Worm (Caenorhabditis elegans): ENCODE data around the gene F13H10.3.
"Not testable (repeated sequence)": the region's sequence is repeated elsewhere in the genome, so short reads cannot be mapped to it uniquely, and the experiment has no call there.

The F13H10.3 gene

ce11 chrIV:11004273-11004672 is 11.5 kb downstream of the F13H10.3 start, which contains the start of gene F13H10.1:
Gene F13H10.1, plus strand, starts transcription at chrIV:11004573.
- no peak for TF ChIP-seq flt-1 (GFP tag; IDR thresholded peaks at IDR 0.05)

ce11 chrIV:11001614-11002013 is 14.1 kb downstream of the F13H10.3 start, which contains the start of gene F13H10.9:
Gene F13H10.9, plus strand, starts transcription at chrIV:11001914.
- TF ChIP-seq med-1 (GFP tag; optimal IDR thresholded peaks at IDR 0.05; ENCODE audit: insufficient read depth) = no peak
- no peak for TF ChIP-seq cog-1 (tag; optimal IDR thresholded peaks at IDR 0.05)
- no peak for TF ChIP-seq tab-1 (GFP tag; IDR thresholded peaks at IDR 0.05)
- no peak for TF ChIP-seq T22C8.4 (GFP tag; IDR thresholded peaks at IDR 0.05)
- no peak for TF ChIP-seq ztf-23 (GFP tag; IDR thresholded peaks at IDR 0.05)
- no peak for TF ChIP-seq flt-1 (GFP tag; IDR thresholded peaks at IDR 0.05)
- TF ChIP-seq ztf-29 (GFP tag; IDR thresholded peaks at IDR 0.05) = no peak
- TF ChIP-seq ref-1 (GFP tag; conservative IDR thresholded peaks at IDR 0.05) = no peak
- no peak for TF ChIP-seq klf-2 (GFP tag; conservative IDR thresholded peaks at IDR 0.05)

DNA sequence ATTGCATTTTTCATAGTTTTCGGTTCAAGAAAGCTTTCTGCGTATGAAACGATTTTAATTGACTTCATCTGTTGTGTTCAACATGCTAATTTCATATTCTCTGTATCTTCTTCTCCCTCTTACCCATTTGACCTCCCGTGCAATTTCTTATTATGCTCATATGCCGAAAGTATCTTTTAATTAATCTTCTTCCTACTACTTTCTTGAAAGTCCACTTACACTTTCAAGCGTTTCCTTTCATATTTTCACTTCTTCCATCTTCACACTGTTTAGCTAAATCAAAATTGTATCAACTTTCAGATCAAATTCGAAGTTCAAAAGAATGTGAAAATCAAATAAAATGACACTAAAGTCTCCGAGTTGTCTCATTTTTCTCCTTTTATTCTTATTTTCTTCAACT is 25.1 kb downstream of the F13H10.3 start, which contains the start of gene F13H10.5:
TSS of gene F13H10.5 (plus strand) at position 301 of the 400 bp plus-strand sequence.
- TF ChIP-seq ref-1 (GFP tag; conservative IDR thresholded peaks at IDR 0.05) (no peak), klf-2 (GFP tag; conservative IDR thresholded peaks at IDR 0.05) (no peak), cog-1 (tag; optimal IDR thresholded peaks at IDR 0.05) (no peak), T22C8.4 (GFP tag; IDR thresholded peaks at IDR 0.05) (no peak), tab-1 (GFP tag; IDR thresholded peaks at IDR 0.05) (no peak), ztf-23 (GFP tag; IDR thresholded peaks at IDR 0.05) (no peak), ztf-29 (GFP tag; IDR thresholded peaks at IDR 0.05) (no peak), med-1 (GFP tag; optimal IDR thresholded peaks at IDR 0.05; ENCODE audit: insufficient read depth) (no peak), flt-1 (GFP tag; IDR thresholded peaks at IDR 0.05) (no peak)

DNA sequence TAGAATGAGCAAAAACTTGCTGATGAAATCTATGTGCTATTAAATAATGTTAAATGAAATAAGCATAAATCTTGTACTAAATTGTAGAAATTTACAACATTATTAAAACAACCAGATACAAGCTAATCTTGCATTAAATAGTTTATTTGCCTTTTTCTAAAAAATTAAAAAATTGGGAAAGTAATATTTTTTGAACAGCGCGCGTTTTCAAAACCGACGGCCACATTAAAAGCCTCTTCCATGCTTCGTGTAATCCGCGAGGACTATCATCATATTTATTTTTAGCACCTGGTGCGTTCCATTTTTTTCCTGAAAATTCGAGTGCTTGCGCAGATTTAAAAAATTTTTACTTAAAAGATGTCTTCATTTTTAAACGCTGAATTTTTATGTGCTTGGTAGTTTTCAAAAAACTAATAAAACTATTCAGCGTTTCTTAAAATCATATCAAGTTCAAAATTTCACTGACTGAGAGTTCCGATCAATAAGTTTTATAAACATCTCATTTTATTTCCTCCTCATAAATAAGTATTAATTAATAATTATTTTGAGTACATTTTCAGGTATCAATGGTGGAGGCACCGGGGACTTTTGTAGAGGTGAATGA is 28.3 kb downstream of the F13H10.3 start, which contains the start of gene Y43E12A.3:
TSS of gene Y43E12A.3 (plus strand) at position 554 of the 604 bp plus-strand sequence.
- TF ChIP-seq ztf-29, ztf-23, flt-1 (GFP tag; IDR thresholded peaks at IDR 0.05): not testable (repeated sequence)

DNA sequence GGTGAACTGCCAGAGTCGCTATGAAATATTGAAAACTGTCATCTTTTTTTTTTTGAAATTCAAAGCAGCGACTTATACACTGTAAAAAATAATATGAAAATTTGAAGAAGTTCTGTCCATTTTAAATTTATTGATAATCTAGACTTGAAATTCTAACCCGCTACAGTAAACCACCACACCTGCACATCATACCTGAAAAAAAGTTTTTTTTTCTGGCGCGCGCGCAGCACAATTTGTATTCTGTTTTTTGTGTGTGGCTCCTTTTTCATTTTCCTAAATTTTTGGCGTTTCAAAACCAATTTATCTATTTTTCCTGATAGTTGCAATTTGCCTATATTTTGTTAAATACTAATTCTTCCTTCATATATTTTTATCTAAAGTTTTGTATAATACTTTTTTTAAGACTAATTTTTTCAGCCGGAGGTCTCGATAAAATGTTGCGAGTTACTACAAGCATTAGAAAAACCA is 30.2 kb downstream of the F13H10.3 start, which contains the start of gene cyb-2.1:
TSS of gene cyb-2.1 (plus strand) at position 418 of the 468 bp plus-strand sequence.
- no peak for TF ChIP-seq ref-1 (GFP tag; conservative IDR thresholded peaks at IDR 0.05)
- TF ChIP-seq T22C8.4 (GFP tag; IDR thresholded peaks at IDR 0.05) = no peak
- no peak for TF ChIP-seq klf-2 (GFP tag; conservative IDR thresholded peaks at IDR 0.05)
- no peak for TF ChIP-seq flt-1 (GFP tag; IDR thresholded peaks at IDR 0.05)
- no peak for TF ChIP-seq ztf-29 (GFP tag; IDR thresholded peaks at IDR 0.05)
- no peak for TF ChIP-seq tab-1 (GFP tag; IDR thresholded peaks at IDR 0.05)
- TF ChIP-seq ztf-23 (GFP tag; IDR thresholded peaks at IDR 0.05) = no peak
- TF ChIP-seq cog-1 (tag; optimal IDR thresholded peaks at IDR 0.05) = no peak
- no peak for TF ChIP-seq med-1 (GFP tag; optimal IDR thresholded peaks at IDR 0.05; ENCODE audit: insufficient read depth)

ce11 chrIV:10981761-10982160 is 34.0 kb downstream of the F13H10.3 start, which contains the start of gene Y43E12A.2:
Gene Y43E12A.2, plus strand, starts transcription at chrIV:10982061.
- no peak for TF ChIP-seq ref-1 (GFP tag; conservative IDR thresholded peaks at IDR 0.05)
- TF ChIP-seq ztf-29 (GFP tag; IDR thresholded peaks at IDR 0.05) = no peak
- TF ChIP-seq ztf-23 (GFP tag; IDR thresholded peaks at IDR 0.05) = no peak
- TF ChIP-seq cog-1 (tag; optimal IDR thresholded peaks at IDR 0.05) = no peak
- no peak for TF ChIP-seq med-1 (GFP tag; optimal IDR thresholded peaks at IDR 0.05; ENCODE audit: insufficient read depth)
- TF ChIP-seq tab-1 (GFP tag; IDR thresholded peaks at IDR 0.05) = no peak
- no peak for TF ChIP-seq flt-1 (GFP tag; IDR thresholded peaks at IDR 0.05)
- no peak for TF ChIP-seq T22C8.4 (GFP tag; IDR thresholded peaks at IDR 0.05)
- no peak for TF ChIP-seq klf-2 (GFP tag; conservative IDR thresholded peaks at IDR 0.05)

DNA sequence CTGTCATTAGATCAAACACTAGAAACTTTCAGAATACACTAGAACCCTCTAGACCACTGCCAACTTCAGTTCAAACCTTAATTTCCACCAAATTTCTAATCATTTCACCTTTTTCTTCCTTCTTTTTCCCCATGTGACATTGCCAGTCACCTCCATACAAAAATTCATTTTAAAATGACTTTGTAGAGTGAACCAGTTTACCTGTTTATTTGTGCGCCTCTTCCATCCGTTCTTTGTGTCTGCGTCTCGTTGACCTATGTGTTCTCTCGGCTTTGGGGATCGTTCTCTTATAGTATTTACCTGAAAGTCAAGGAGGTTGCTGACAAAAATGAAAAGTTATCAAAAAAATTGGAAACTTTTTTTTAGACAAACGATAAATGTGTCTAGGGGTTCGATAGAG is 35.1 kb downstream of the F13H10.3 start:
- TF ChIP-seq ref-1 (GFP tag; conservative IDR thresholded peaks at IDR 0.05) (no peak), klf-2 (GFP tag; conservative IDR thresholded peaks at IDR 0.05) (no peak), ztf-23 (GFP tag; IDR thresholded peaks at IDR 0.05) (no peak), med-1 (GFP tag; optimal IDR thresholded peaks at IDR 0.05; ENCODE audit: insufficient read depth) (no peak), tab-1 (GFP tag; IDR thresholded peaks at IDR 0.05) (no peak), flt-1 (GFP tag; IDR thresholded peaks at IDR 0.05) (no peak), cog-1 (tag; optimal IDR thresholded peaks at IDR 0.05) (no peak), T22C8.4 (GFP tag; IDR thresholded peaks at IDR 0.05) (no peak), ztf-29 (GFP tag; IDR thresholded peaks at IDR 0.05) (no peak)

DNA sequence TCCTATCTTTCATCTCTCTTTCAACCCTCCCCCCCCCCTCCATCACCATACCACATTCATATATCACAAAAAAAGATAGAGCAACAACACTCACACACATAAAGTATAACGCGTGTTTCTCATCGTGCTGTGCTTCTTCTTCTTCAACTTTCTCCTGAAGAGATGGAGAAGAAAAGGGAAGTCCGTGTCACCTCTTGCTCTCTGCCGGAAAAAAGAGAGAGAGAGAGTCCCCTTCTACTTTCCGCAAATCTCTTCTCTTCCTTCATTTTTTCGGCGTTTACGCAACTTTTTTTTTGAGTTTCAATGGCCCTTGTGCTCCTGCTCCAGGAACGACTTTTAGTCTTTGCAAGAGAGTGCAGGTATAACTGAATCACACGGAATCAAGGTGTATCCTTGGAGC is 36.1 kb downstream of the F13H10.3 start:
- TF ChIP-seq ztf-23 (GFP tag; IDR thresholded peaks at IDR 0.05) = no peak
- TF ChIP-seq med-1 (GFP tag; optimal IDR thresholded peaks at IDR 0.05; ENCODE audit: insufficient read depth) = no peak
- no peak for TF ChIP-seq cog-1 (tag; optimal IDR thresholded peaks at IDR 0.05)
- TF ChIP-seq klf-2 (GFP tag; conservative IDR thresholded peaks at IDR 0.05) = no peak
- TF ChIP-seq flt-1 (GFP tag; IDR thresholded peaks at IDR 0.05) = no peak
- TF ChIP-seq T22C8.4 (GFP tag; IDR thresholded peaks at IDR 0.05) = no peak
- no peak for TF ChIP-seq ref-1 (GFP tag; conservative IDR thresholded peaks at IDR 0.05)
- TF ChIP-seq ztf-29 (GFP tag; IDR thresholded peaks at IDR 0.05) = no peak
- no peak for TF ChIP-seq tab-1 (GFP tag; IDR thresholded peaks at IDR 0.05)

DNA sequence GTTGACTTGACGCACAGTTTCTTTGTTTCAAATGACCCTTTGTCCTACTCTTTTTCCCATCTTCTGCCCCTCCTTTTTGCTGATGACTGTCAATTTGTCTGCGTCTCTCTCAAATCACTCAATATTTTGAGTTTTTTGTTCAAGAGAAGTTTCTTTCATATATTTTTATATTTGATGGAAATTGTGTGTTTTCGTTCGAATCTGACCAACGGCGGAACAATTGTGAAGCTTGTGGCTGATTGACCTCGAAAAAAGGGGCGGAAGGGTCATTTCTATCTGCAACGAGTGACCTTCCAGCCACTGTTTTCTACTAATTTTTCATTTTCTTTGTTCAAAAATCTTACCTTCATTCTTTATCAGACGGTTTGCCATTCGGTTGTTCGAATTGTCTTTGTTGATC is 37.1 kb downstream of the F13H10.3 start:
- no peak for TF ChIP-seq ztf-23 (GFP tag; IDR thresholded peaks at IDR 0.05)
- TF ChIP-seq ref-1 (GFP tag; conservative IDR thresholded peaks at IDR 0.05) = no peak
- no peak for TF ChIP-seq T22C8.4 (GFP tag; IDR thresholded peaks at IDR 0.05)
- no peak for TF ChIP-seq klf-2 (GFP tag; conservative IDR thresholded peaks at IDR 0.05)
- TF ChIP-seq med-1 (GFP tag; optimal IDR thresholded peaks at IDR 0.05; ENCODE audit: insufficient read depth) = no peak
- TF ChIP-seq tab-1 (GFP tag; IDR thresholded peaks at IDR 0.05) = no peak
- TF ChIP-seq flt-1 (GFP tag; IDR thresholded peaks at IDR 0.05) = no peak
- no peak for TF ChIP-seq ztf-29 (GFP tag; IDR thresholded peaks at IDR 0.05)
- TF ChIP-seq cog-1 (tag; optimal IDR thresholded peaks at IDR 0.05) = no peak

ce11 chrIV:10975968-10976367 is 39.8 kb downstream of the F13H10.3 start:
- TF ChIP-seq tab-1 (GFP tag; IDR thresholded peaks at IDR 0.05) (no peak), klf-2 (GFP tag; conservative IDR thresholded peaks at IDR 0.05) (no peak), ref-1 (GFP tag; conservative IDR thresholded peaks at IDR 0.05) (no peak), T22C8.4 (GFP tag; IDR thresholded peaks at IDR 0.05) (no peak), ztf-23 (GFP tag; IDR thresholded peaks at IDR 0.05) (no peak), cog-1 (tag; optimal IDR thresholded peaks at IDR 0.05) (no peak), med-1 (GFP tag; optimal IDR thresholded peaks at IDR 0.05; ENCODE audit: insufficient read depth) (no peak), flt-1 (GFP tag; IDR thresholded peaks at IDR 0.05) (no peak), ztf-29 (GFP tag; IDR thresholded peaks at IDR 0.05) (no peak)

All from whole organism, midembryonic.